Fruit fly (Drosophila melanogaster) whole organism, embryonic: ENCODE results near the gene CG3902.
A peak's percentile ranks its signal among the peaks of the same experiment; 100 is the strongest.

Source experiments
- Antp ChIP-seq: fragments of 200-800 bp; sonication (Bioruptor generic); optimal IDR thresholded peaks from 3 replicates; lab custom pipeline; 2016; ENCODE audit warnings: missing biosample characterization, missing genetic modification characterization
- Atf6 ChIP-seq: fragments of 200-800 bp; sonication (Bioruptor generic); IDR thresholded peaks from 2 replicates; pipeline ENCODE4 v1.3.6; 2022; ENCODE audit warnings: missing biosample characterization, missing genetic modification characterization
- Blimp-1 ChIP-seq: fragments of 200-800 bp; sonication (Bioruptor generic); optimal IDR thresholded peaks from 3 replicates; lab custom pipeline; 2018; ENCODE audit warnings: missing biosample characterization, missing genetic modification characterization, mild to moderate bottlenecking, moderate library complexity, missing genetic modification reagents
- CG12236 ChIP-seq: fragments of 200-800 bp; sonication (Bioruptor generic); optimal IDR thresholded peaks from 2 replicates; lab custom pipeline; 2016; ENCODE audit warnings: missing biosample characterization, missing genetic modification characterization
- CG15696 ChIP-seq: fragments of 200-800 bp; sonication (Bioruptor generic); optimal IDR thresholded peaks from 2 replicates; lab custom pipeline; 2019; ENCODE audit warnings: missing biosample characterization, mild to moderate bottlenecking, missing genetic modification characterization, moderate library complexity
- CG1603 ChIP-seq: fragments of 200-800 bp; sonication (Bioruptor generic); optimal IDR thresholded peaks from 2 replicates; lab custom pipeline; 2019; ENCODE audit warnings: missing biosample characterization, mild to moderate bottlenecking, missing genetic modification characterization, moderate library complexity
- CG17328 ChIP-seq: fragments of 200-800 bp; sonication (Bioruptor generic); IDR thresholded peaks from 2 replicates; pipeline ENCODE4 v1.3.6; 2022; ENCODE audit warnings: missing biosample characterization, missing genetic modification characterization
- CG17385 ChIP-seq: fragments of 200-800 bp; sonication (Bioruptor generic); optimal IDR thresholded peaks from 3 replicates; lab custom pipeline; 2018; ENCODE audit warnings: missing biosample characterization, mild to moderate bottlenecking, missing genetic modification characterization
- CG17568 ChIP-seq: fragments of 200-800 bp; sonication (Bioruptor generic); optimal IDR thresholded peaks from 2 replicates; lab custom pipeline; 2018; ENCODE audit warnings: missing biosample characterization, mild to moderate bottlenecking, missing genetic modification characterization, moderate library complexity
- CG1792 ChIP-seq: fragments of 200-800 bp; sonication (Bioruptor generic); optimal IDR thresholded peaks from 2 replicates; lab custom pipeline; 2016; ENCODE audit warnings: missing biosample characterization, missing genetic modification characterization
- CG2678 ChIP-seq: fragments of 200-800 bp; sonication (Bioruptor generic); optimal IDR thresholded peaks from 3 replicates; lab custom pipeline; 2019; ENCODE audit warnings: missing biosample characterization, mild to moderate bottlenecking, missing genetic modification characterization, moderate library complexity
- CG3065 ChIP-seq: fragments of 200-800 bp; sonication (Bioruptor generic); optimal IDR thresholded peaks from 2 replicates; lab custom pipeline; 2016; ENCODE audit warnings: missing biosample characterization, missing genetic modification characterization
- CG3407 ChIP-seq: fragments of 200-800 bp; sonication (Bioruptor generic); optimal IDR thresholded peaks from 2 replicates; lab custom pipeline; 2018; ENCODE audit warnings: missing biosample characterization, mild to moderate bottlenecking, missing genetic modification characterization
- CG4328 ChIP-seq: fragments of 200-800 bp; sonication (Bioruptor generic); optimal IDR thresholded peaks from 3 replicates; lab custom pipeline; 2017; ENCODE audit warnings: missing biosample characterization, missing genetic modification reagents, missing genetic modification characterization
- CG4424 ChIP-seq: fragments of 200-800 bp; sonication (Bioruptor generic); optimal IDR thresholded peaks from 3 replicates; lab custom pipeline; 2016; ENCODE audit warnings: missing biosample characterization, missing genetic modification characterization
- CG4820 ChIP-seq: fragments of 200-800 bp; sonication (Bioruptor generic); optimal IDR thresholded peaks from 3 replicates; lab custom pipeline; 2016; ENCODE audit warnings: missing biosample characterization, missing genetic modification characterization
- CG6272 ChIP-seq: fragments of 200-800 bp; sonication (Bioruptor generic); IDR thresholded peaks from 2 replicates; pipeline ENCODE4 v1.3.6; 2022; ENCODE audit warnings: missing biosample characterization, missing genetic modification characterization
- CG6765 ChIP-seq: fragments of 200-800 bp; sonication (Bioruptor generic); optimal IDR thresholded peaks from 3 replicates; lab custom pipeline; 2017; ENCODE audit warnings: missing biosample characterization, mild to moderate bottlenecking, missing genetic modification characterization
- CG7556 ChIP-seq: fragments of 200-800 bp; sonication (Bioruptor generic); optimal IDR thresholded peaks from 2 replicates; lab custom pipeline; 2017; ENCODE audit warnings: missing biosample characterization, mild to moderate bottlenecking, missing genetic modification characterization
- CG7963 ChIP-seq: fragments of 200-800 bp; sonication (Bioruptor generic); IDR thresholded peaks from 3 replicates; pipeline ENCODE4 v1.3.6; 2022; ENCODE audit warnings: missing biosample characterization, missing genetic modification characterization; ENCODE audit not compliant: partially characterized antibody
- CG9817 ChIP-seq: fragments of 200-800 bp; sonication (Bioruptor generic); optimal IDR thresholded peaks from 2 replicates; lab custom pipeline; 2018; ENCODE audit warnings: missing biosample characterization, mild to moderate bottlenecking, missing genetic modification characterization, moderate library complexity
- CTCF ChIP-seq: fragments of 200-800 bp; sonication (Bioruptor generic); optimal IDR thresholded peaks from 2 replicates; lab custom pipeline; 2017; ENCODE audit warnings: missing biosample characterization, mild to moderate bottlenecking, missing genetic modification characterization, moderate library complexity
- Dp ChIP-seq: fragments of 200-800 bp; sonication (Bioruptor generic); optimal IDR thresholded peaks from 2 replicates; lab custom pipeline; 2018; ENCODE audit warnings: missing biosample characterization, mild to moderate bottlenecking, missing genetic modification characterization, moderate library complexity
- H2.0 ChIP-seq: fragments of 200-800 bp; sonication (Bioruptor generic); IDR thresholded peaks from 2 replicates; pipeline ENCODE4 v1.3.6; 2022; ENCODE audit warnings: missing biosample characterization, missing genetic modification characterization
- Hey ChIP-seq: fragments of 200-800 bp; sonication (Bioruptor generic); optimal IDR thresholded peaks from 3 replicates; lab custom pipeline; 2018; ENCODE audit warnings: missing biosample characterization, mild to moderate bottlenecking, missing genetic modification characterization
- Hsf ChIP-seq: fragments of 200-800 bp; sonication (Bioruptor generic); optimal IDR thresholded peaks from 3 replicates; lab custom pipeline; 2016; ENCODE audit warnings: missing biosample characterization, missing genetic modification characterization
- Jarid2 ChIP-seq: fragments of 200-800 bp; sonication (Bioruptor generic); optimal IDR thresholded peaks from 3 replicates; lab custom pipeline; 2017; ENCODE audit warnings: mild to moderate bottlenecking, missing biosample characterization, missing genetic modification reagents, missing genetic modification characterization
- Scr ChIP-seq: fragments of 200-800 bp; sonication (Bioruptor generic); IDR thresholded peaks from 2 replicates; pipeline ENCODE4 v1.3.6; 2022; ENCODE audit warnings: missing biosample characterization, missing genetic modification characterization; ENCODE audit not compliant: partially characterized antibody
- Sox102F ChIP-seq: fragments of 200-800 bp; sonication (Bioruptor generic); optimal IDR thresholded peaks from 2 replicates; lab custom pipeline; 2018; ENCODE audit warnings: missing biosample characterization, mild to moderate bottlenecking, missing genetic modification characterization, moderate library complexity
- Ssrp ChIP-seq: fragments of 200-800 bp; sonication (Bioruptor generic); optimal IDR thresholded peaks from 2 replicates; lab custom pipeline; 2018; ENCODE audit warnings: missing biosample characterization, mild to moderate bottlenecking, missing genetic modification characterization, moderate library complexity
- TFAM ChIP-seq: fragments of 200-800 bp; sonication (Bioruptor generic); optimal IDR thresholded peaks from 2 replicates; lab custom pipeline; 2017; ENCODE audit warnings: missing biosample characterization, missing genetic modification characterization, inconsistent platforms
- Tbp ChIP-seq: fragments of >200 bp; optimal IDR thresholded peaks from 2 replicates; lab custom pipeline; 2018; ENCODE audit warnings: missing biosample characterization, missing genetic modification characterization
- Usf ChIP-seq: fragments of 200-800 bp; sonication (Bioruptor generic); optimal IDR thresholded peaks from 2 replicates; lab custom pipeline; 2017; ENCODE audit warnings: missing genotype, missing biosample characterization, missing genetic modification characterization
- ase ChIP-seq: fragments of 200-800 bp; sonication (Bioruptor generic); IDR thresholded peaks from 3 replicates; pipeline ENCODE4 v1.3.6; 2022; ENCODE audit warnings: missing biosample characterization, missing genetic modification characterization
- bcd ChIP-seq: fragments of 200-800 bp; sonication (Bioruptor generic); optimal IDR thresholded peaks from 2 replicates; lab custom pipeline; 2017; ENCODE audit warnings: missing biosample characterization, mild to moderate bottlenecking, missing genetic modification characterization
- dimm ChIP-seq: fragments of 200-800 bp; sonication (Bioruptor generic); IDR thresholded peaks from 2 replicates; pipeline ENCODE4 v1.3.6; 2022; ENCODE audit warnings: missing biosample characterization, missing genetic modification characterization
- emc ChIP-seq: fragments of 200-800 bp; sonication (Bioruptor generic); optimal IDR thresholded peaks from 2 replicates; lab custom pipeline; 2016; ENCODE audit warnings: missing biosample characterization, missing genetic modification characterization
- fd102C ChIP-seq: fragments of 200-800 bp; sonication (Bioruptor generic); optimal IDR thresholded peaks from 2 replicates; lab custom pipeline; 2018; ENCODE audit warnings: missing biosample characterization, mild to moderate bottlenecking, missing genetic modification characterization, moderate library complexity
- fd3F ChIP-seq: fragments of 200-800 bp; sonication (Bioruptor generic); optimal IDR thresholded peaks from 2 replicates; lab custom pipeline; 2018; ENCODE audit warnings: missing biosample characterization, mild to moderate bottlenecking, missing genetic modification characterization, moderate library complexity
- knrl ChIP-seq: fragments of 200-800 bp; sonication (Bioruptor generic); IDR thresholded peaks from 3 replicates; pipeline ENCODE4 v1.3.6; 2022; ENCODE audit warnings: missing biosample characterization, missing genetic modification characterization; ENCODE audit not compliant: partially characterized antibody
- lab ChIP-seq: fragments of 200-800 bp; sonication (Bioruptor generic); optimal IDR thresholded peaks from 3 replicates; lab custom pipeline; 2017; ENCODE audit warnings: missing biosample characterization, missing genetic modification characterization, mild to moderate bottlenecking, moderate library complexity, missing genetic modification reagents
- nmo ChIP-seq: fragments of 200-800 bp; sonication (Bioruptor generic); optimal IDR thresholded peaks from 2 replicates; lab custom pipeline; 2018; ENCODE audit warnings: missing biosample characterization, mild to moderate bottlenecking, missing genetic modification characterization, moderate library complexity
- oc ChIP-seq: fragments of 200-800 bp; sonication (Bioruptor generic); optimal IDR thresholded peaks from 2 replicates; lab custom pipeline; 2018; ENCODE audit warnings: missing biosample characterization, mild to moderate bottlenecking, missing genetic modification characterization, moderate library complexity
- pho ChIP-seq: fragments of 200-800 bp; sonication (Bioruptor generic); optimal IDR thresholded peaks from 2 replicates; lab custom pipeline; 2016; ENCODE audit warnings: missing biosample characterization, missing genetic modification characterization
- pros ChIP-seq: fragments of 200-800 bp; sonication (Bioruptor generic); optimal IDR thresholded peaks from 3 replicates; lab custom pipeline; 2019; ENCODE audit warnings: missing biosample characterization, mild to moderate bottlenecking, missing genetic modification characterization, moderate library complexity
- run ChIP-seq: fragments of 200-800 bp; sonication (Bioruptor generic); optimal IDR thresholded peaks from 3 replicates; lab custom pipeline; 2018; ENCODE audit warnings: missing biosample characterization, mild to moderate bottlenecking, missing genetic modification characterization
- slp2 ChIP-seq: fragments of 200-800 bp; sonication (Bioruptor generic); optimal IDR thresholded peaks from 2 replicates; lab custom pipeline; 2016; ENCODE audit warnings: missing biosample characterization, missing genetic modification characterization
- tio ChIP-seq: fragments of 200-800 bp; sonication (Bioruptor generic); optimal IDR thresholded peaks from 2 replicates; lab custom pipeline; 2017; ENCODE audit warnings: missing biosample characterization, missing genetic modification characterization, inconsistent platforms
- tna ChIP-seq: fragments of 200-800 bp; sonication (Bioruptor generic); IDR thresholded peaks from 2 replicates; pipeline ENCODE4 v1.3.6; 2022; ENCODE audit warnings: missing biosample characterization, missing genetic modification characterization; ENCODE audit not compliant: partially characterized antibody
- tx ChIP-seq: fragments of 200-800 bp; sonication (Bioruptor generic); optimal IDR thresholded peaks from 2 replicates; lab custom pipeline; 2016; ENCODE audit warnings: missing biosample characterization, missing genetic modification characterization
- z ChIP-seq: fragments of 200-800 bp; sonication (Bioruptor generic); IDR thresholded peaks from 3 replicates; pipeline ENCODE4 v1.3.6; 2022; ENCODE audit warnings: missing biosample characterization, missing genetic modification characterization
- zfh1 ChIP-seq: fragments of 200-800 bp; sonication (Bioruptor generic); IDR thresholded peaks from 3 replicates; pipeline ENCODE4 v1.3.6; 2022; ENCODE audit warnings: missing biosample characterization, missing genetic modification characterization

Gene CG3902

dm6 chr3L:18946956-18947355, 48.9 kb upstream of the CG3902 start (continued):
- TF ChIP-seq CG1603 (tag; lab: Kevin White, UChicago) (peak; percentile 19), ase (GFP tag; lab: Robert Waterston, UW) (no peak), CG1792 (GFP tag; lab: Kevin White, UChicago) (no peak), Tbp (GFP tag; lab: Kevin White, UChicago) (no peak), CG6765 (GFP tag; lab: Kevin White, UChicago) (no peak), Antp (GFP tag; lab: Kevin White, UChicago) (no peak), Hsf (GFP tag; lab: Kevin White, UChicago) (peak; percentile 0), CG2678 (no peak), Atf6 (GFP tag; lab: Robert Waterston, UW) (no peak), CG4820 (GFP tag; lab: Kevin White, UChicago) (no peak), CG7556 (GFP tag; lab: Kevin White, UChicago) (no peak), CG9817 (no peak), CG12236 (GFP tag; lab: Kevin White, UChicago) (no peak), H2.0 (GFP tag; lab: Robert Waterston, UW) (no peak), zfh1 (GFP tag; lab: Robert Waterston, UW) (peak; percentile 48; the same call in 1 of the 3 replicates), CG17385 (GFP tag; lab: Kevin White, UChicago) (no peak), Blimp-1 (GFP tag; lab: Kevin White, UChicago) (no peak), dimm (GFP tag; lab: Robert Waterston, UW) (no peak), nmo (GFP tag; lab: Kevin White, UChicago) (no peak), CG4424 (GFP tag; lab: Kevin White, UChicago) (no peak), bcd (GFP tag; lab: Kevin White, UChicago) (peak; percentile 11), CG17328 (GFP tag; lab: Robert Waterston, UW) (no peak), Scr (GFP tag; lab: Robert Waterston, UW) (no peak), Ssrp (no peak), Dp (no peak), CG7963 (no peak), knrl (GFP tag; lab: Robert Waterston, UW) (no peak), CG3065 (GFP tag; lab: Kevin White, UChicago) (no peak), CG4328 (GFP tag; lab: Kevin White, UChicago) (no peak), emc (GFP tag; lab: Kevin White, UChicago) (no peak), Jarid2 (GFP tag; lab: Kevin White, UChicago) (peak; percentile 2), tio (GFP tag; lab: Kevin White, UChicago) (no peak), tna (no peak), fd102C (GFP tag; lab: Kevin White, UChicago) (no peak), pros (no peak), Hey (no peak), oc (tag; lab: Kevin White, UChicago) (no peak), Usf (GFP tag; lab: Kevin White, UChicago) (no peak), CTCF (GFP tag; lab: Kevin White, UChicago) (peak; percentile 15), tx (GFP tag; lab: Kevin White, UChicago) (no peak), CG17568 (GFP tag; lab: Kevin White, UChicago) (no peak), lab (peak; percentile 30), CG6272 (GFP tag; lab: Robert Waterston, UW) (no peak), pho (no peak), CG3407 (GFP tag; lab: Kevin White, UChicago) (no peak), Sox102F (no peak), TFAM (GFP tag; lab: Kevin White, UChicago) (no peak), slp2 (GFP tag; lab: Kevin White, UChicago) (no peak), fd3F (GFP tag; lab: Kevin White, UChicago) (no peak), CG15696 (no peak), run (tag; lab: Kevin White, UChicago) (no peak), z (GFP tag; lab: Robert Waterston, UW) (0 out of 3 replicates have a peak, but pooled peaks have one; percentile 17)
